Fruit fly (Drosophila melanogaster) whole organism, embryonic: ENCODE data around the gene CG2641.
A peak's percentile ranks its signal among the peaks of the same experiment; 100 is the strongest.

Source experiments
- Blimp-1 ChIP-seq: fragments of 200-800 bp; sonication (Bioruptor generic); optimal IDR thresholded peaks from 3 replicates; lab custom pipeline; 2018; ENCODE audit warnings: missing biosample characterization, missing genetic modification characterization, mild to moderate bottlenecking, moderate library complexity, missing genetic modification reagents
- BtbVII ChIP-seq: fragments of 200-800 bp; sonication (Bioruptor generic); optimal IDR thresholded peaks from 3 replicates; lab custom pipeline; 2017; ENCODE audit warnings: missing biosample characterization, mild to moderate bottlenecking, missing genetic modification characterization
- CG10654 ChIP-seq: fragments of 200-800 bp; sonication (Bioruptor generic); optimal IDR thresholded peaks from 2 replicates; lab custom pipeline; 2016; ENCODE audit warnings: missing biosample characterization, missing genetic modification characterization
- CG10959 ChIP-seq: fragments of 200-800 bp; sonication (Bioruptor generic); IDR thresholded peaks from 2 replicates; pipeline ENCODE4 v1.3.6; 2022; ENCODE audit warnings: missing biosample characterization, missing genetic modification characterization
- CG11247 ChIP-seq: fragments of 200-800 bp; sonication (Bioruptor generic); IDR thresholded peaks from 2 replicates; pipeline ENCODE4 v1.3.6; 2022; ENCODE audit warnings: missing biosample characterization, missing genetic modification characterization
- CG12104 ChIP-seq: fragments of 200-800 bp; sonication (Bioruptor generic); optimal IDR thresholded peaks from 3 replicates; lab custom pipeline; 2016; ENCODE audit warnings: missing biosample characterization, missing genetic modification characterization
- CG12659 ChIP-seq: fragments of 200-800 bp; sonication (Bioruptor generic); optimal IDR thresholded peaks from 3 replicates; lab custom pipeline; 2017; ENCODE audit warnings: mild to moderate bottlenecking, missing biosample characterization, missing genetic modification reagents, missing genetic modification characterization
- CG13296 ChIP-seq: fragments of 200-800 bp; sonication (Bioruptor generic); optimal IDR thresholded peaks from 3 replicates; lab custom pipeline; 2018; ENCODE audit warnings: missing biosample characterization, mild to moderate bottlenecking, missing genetic modification characterization
- CG13894 ChIP-seq: fragments of 200-800 bp; sonication (Bioruptor generic); optimal IDR thresholded peaks from 3 replicates; lab custom pipeline; 2018; ENCODE audit warnings: missing biosample characterization, mild to moderate bottlenecking, missing genetic modification characterization, moderate library complexity
- CG14441 ChIP-seq: fragments of 200-800 bp; sonication (Bioruptor generic); IDR thresholded peaks from 2 replicates; pipeline ENCODE4 v1.3.6; 2022; ENCODE audit warnings: missing biosample characterization, missing genetic modification characterization
- CG15696 ChIP-seq: fragments of 200-800 bp; sonication (Bioruptor generic); optimal IDR thresholded peaks from 2 replicates; lab custom pipeline; 2019; ENCODE audit warnings: missing biosample characterization, mild to moderate bottlenecking, missing genetic modification characterization, moderate library complexity
- CG1602 ChIP-seq: fragments of 200-800 bp; sonication (Bioruptor generic); optimal IDR thresholded peaks from 3 replicates; lab custom pipeline; 2016; ENCODE audit warnings: missing biosample characterization, missing genetic modification characterization
- CG1647 ChIP-seq: fragments of 200-800 bp; sonication (Bioruptor generic); optimal IDR thresholded peaks from 3 replicates; lab custom pipeline; 2016; ENCODE audit warnings: missing biosample characterization, missing genetic modification characterization
- CG17385 ChIP-seq: fragments of 200-800 bp; sonication (Bioruptor generic); optimal IDR thresholded peaks from 3 replicates; lab custom pipeline; 2018; ENCODE audit warnings: missing biosample characterization, mild to moderate bottlenecking, missing genetic modification characterization
- CG4820 ChIP-seq: fragments of 200-800 bp; sonication (Bioruptor generic); optimal IDR thresholded peaks from 3 replicates; lab custom pipeline; 2016; ENCODE audit warnings: missing biosample characterization, missing genetic modification characterization
- CG5245 ChIP-seq: fragments of 200-800 bp; sonication (Bioruptor generic); optimal IDR thresholded peaks from 3 replicates; lab custom pipeline; 2016; ENCODE audit warnings: missing biosample characterization, missing genetic modification characterization
- CG6254 ChIP-seq: fragments of 200-800 bp; sonication (Bioruptor generic); optimal IDR thresholded peaks from 3 replicates; lab custom pipeline; 2017; ENCODE audit warnings: mild to moderate bottlenecking, missing biosample characterization, missing genetic modification reagents, missing genetic modification characterization
- CG6765 ChIP-seq: fragments of 200-800 bp; sonication (Bioruptor generic); optimal IDR thresholded peaks from 3 replicates; lab custom pipeline; 2017; ENCODE audit warnings: missing biosample characterization, mild to moderate bottlenecking, missing genetic modification characterization
- CG8924 ChIP-seq: fragments of 200-800 bp; optimal IDR thresholded peaks from 3 replicates; lab custom pipeline; 2019; ENCODE audit warnings: missing biosample characterization, mild to moderate bottlenecking, missing genetic modification characterization, moderate library complexity
- CG9727 ChIP-seq: fragments of 200-800 bp; sonication (Bioruptor generic); optimal IDR thresholded peaks from 3 replicates; lab custom pipeline; 2017; ENCODE audit warnings: missing biosample characterization, mild to moderate bottlenecking, missing genetic modification characterization
- E2f2 ChIP-seq: fragments of 200-800 bp; sonication (Bioruptor generic); IDR thresholded peaks from 2 replicates; pipeline ENCODE4 v1.3.6; 2022; ENCODE audit warnings: missing biosample characterization, missing genetic modification characterization
- Fer3 ChIP-seq: fragments of 200-800 bp; sonication (Bioruptor generic); optimal IDR thresholded peaks from 2 replicates; lab custom pipeline; 2018; ENCODE audit warnings: missing biosample characterization, mild to moderate bottlenecking, missing genetic modification characterization, moderate library complexity
- Gug ChIP-seq: fragments of 200-800 bp; sonication (Bioruptor generic); IDR thresholded peaks from 4 replicates; pipeline ENCODE4 v1.3.6; 2022; ENCODE audit warnings: missing biosample characterization, missing genetic modification characterization
- HLHmδ ChIP-seq: fragments of 200-800 bp; sonication (Bioruptor generic); optimal IDR thresholded peaks from 2 replicates; lab custom pipeline; 2018; ENCODE audit warnings: missing biosample characterization, mild to moderate bottlenecking, missing genetic modification characterization, moderate library complexity
- HmgZ ChIP-seq: fragments of 200-800 bp; sonication (Bioruptor generic); optimal IDR thresholded peaks from 2 replicates; lab custom pipeline; 2018; ENCODE audit warnings: missing biosample characterization, mild to moderate bottlenecking, missing genetic modification characterization
- Myb ChIP-seq: fragments of 200-800 bp; sonication (Bioruptor generic); optimal IDR thresholded peaks from 2 replicates; lab custom pipeline; 2016; ENCODE audit warnings: missing biosample characterization, missing genetic modification characterization
- Pdp1 ChIP-seq, 2 experiments: fragments of 200-800 bp; sonication (Bioruptor generic); optimal IDR thresholded peaks; 3 replicates each; lab custom pipeline; 2016; ENCODE audit warnings: missing biosample characterization in 2 of 2, missing genetic modification characterization in 2 of 2, mild to moderate bottlenecking in 1 of 2, moderate library complexity in 1 of 2
- Rfx ChIP-seq: fragments of 200-800 bp; sonication (Bioruptor generic); IDR thresholded peaks from 2 replicates; pipeline ENCODE4 v1.3.6; 2022; ENCODE audit warnings: missing biosample characterization, missing genetic modification characterization
- Side ChIP-seq: fragments of 200-800 bp; sonication (Bioruptor generic); optimal IDR thresholded peaks from 2 replicates; lab custom pipeline; 2016; ENCODE audit warnings: missing biosample characterization, missing genetic modification characterization
- Sox100B ChIP-seq: fragments of 200-800 bp; sonication (Bioruptor generic); optimal IDR thresholded peaks from 3 replicates; lab custom pipeline; 2018; ENCODE audit warnings: missing biosample characterization, mild to moderate bottlenecking, missing genetic modification characterization
- Trl ChIP-seq, 3 experiments: fragments of >200 bp in 2 of 3; fragments of 200-800 bp in 1 of 3; sonication (Bioruptor generic) in 1 of 3; optimal IDR thresholded peaks; 2 replicates in 1 of 3; 3 replicates in 2 of 3; lab custom pipeline; 2016 to 2017; ENCODE audit warnings: missing biosample characterization in 1 of 3, missing genetic modification characterization in 1 of 3
- cad ChIP-seq: fragments of >200 bp; optimal IDR thresholded peaks from 2 replicates; lab custom pipeline; 2017; ENCODE audit warnings: missing biosample characterization, missing genetic modification characterization
- crc ChIP-seq: fragments of 200-800 bp; sonication (Bioruptor generic); optimal IDR thresholded peaks from 2 replicates; lab custom pipeline; 2016; ENCODE audit warnings: missing biosample characterization, missing genetic modification characterization
- dm ChIP-seq: fragments of 200-800 bp; sonication (Bioruptor generic); optimal IDR thresholded peaks from 3 replicates; lab custom pipeline; 2016; ENCODE audit warnings: missing biosample characterization, missing genetic modification characterization
- ewg ChIP-seq: fragments of 200-800 bp; sonication (Bioruptor generic); optimal IDR thresholded peaks from 3 replicates; lab custom pipeline; 2017; ENCODE audit warnings: mild to moderate bottlenecking, missing biosample characterization, missing genetic modification reagents, missing genetic modification characterization
- fu2 ChIP-seq: fragments of 200-800 bp; sonication (Bioruptor generic); optimal IDR thresholded peaks from 2 replicates; lab custom pipeline; 2016; ENCODE audit warnings: missing biosample characterization, missing genetic modification characterization
- insv ChIP-seq, 2 experiments: fragments of 200-800 bp; sonication (Bioruptor generic); optimal IDR thresholded peaks; 3 replicates each; lab custom pipeline; 2016 to 2018; ENCODE audit warnings: missing biosample characterization in 2 of 2, missing genetic modification characterization in 2 of 2
- lab ChIP-seq: fragments of 200-800 bp; sonication (Bioruptor generic); optimal IDR thresholded peaks from 3 replicates; lab custom pipeline; 2017; ENCODE audit warnings: missing biosample characterization, missing genetic modification characterization, mild to moderate bottlenecking, moderate library complexity, missing genetic modification reagents
- luna ChIP-seq: fragments of 200-800 bp; sonication (Bioruptor generic); optimal IDR thresholded peaks from 2 replicates; lab custom pipeline; 2016; ENCODE audit warnings: missing biosample characterization, missing genetic modification characterization
- mam ChIP-seq: fragments of 200-800 bp; sonication (Bioruptor generic); optimal IDR thresholded peaks from 3 replicates; lab custom pipeline; 2016; ENCODE audit warnings: missing biosample characterization, missing genetic modification characterization
- nerfin-2 ChIP-seq: fragments of 200-800 bp; sonication (Bioruptor generic); IDR thresholded peaks from 2 replicates; pipeline ENCODE4 v1.3.6; 2022; ENCODE audit warnings: missing biosample characterization, missing genetic modification characterization; ENCODE audit not compliant: partially characterized antibody
- odd ChIP-seq: fragments of 200-800 bp; sonication (Bioruptor generic); optimal IDR thresholded peaks from 2 replicates; lab custom pipeline; 2017; ENCODE audit warnings: missing biosample characterization, mild to moderate bottlenecking, missing genetic modification characterization
- org-1 ChIP-seq: fragments of 200-800 bp; sonication (Bioruptor generic); optimal IDR thresholded peaks from 2 replicates; lab custom pipeline; 2017; ENCODE audit warnings: missing biosample characterization, missing genetic modification characterization
- row ChIP-seq: fragments of 200-800 bp; sonication (Bioruptor generic); IDR thresholded peaks from 3 replicates; pipeline ENCODE4 v1.3.6; 2022; ENCODE audit warnings: missing biosample characterization, missing genetic modification characterization
- slbo ChIP-seq: fragments of 200-800 bp; sonication (Bioruptor generic); IDR thresholded peaks from 2 replicates; pipeline ENCODE4 v1.3.6; 2022; ENCODE audit warnings: missing biosample characterization, missing genetic modification characterization
- so ChIP-seq: fragments of 200-800 bp; sonication (Bioruptor generic); IDR thresholded peaks from 3 replicates; pipeline ENCODE4 v1.3.6; 2022; ENCODE audit warnings: missing biosample characterization, missing genetic modification characterization
- tin ChIP-seq: fragments of 200-800 bp; sonication (Bioruptor generic); optimal IDR thresholded peaks from 3 replicates; lab custom pipeline; 2016; ENCODE audit warnings: missing biosample characterization, missing genetic modification characterization
- tx ChIP-seq: fragments of 200-800 bp; sonication (Bioruptor generic); optimal IDR thresholded peaks from 2 replicates; lab custom pipeline; 2016; ENCODE audit warnings: missing biosample characterization, missing genetic modification characterization
- z ChIP-seq: fragments of 200-800 bp; sonication (Bioruptor generic); IDR thresholded peaks from 3 replicates; pipeline ENCODE4 v1.3.6; 2022; ENCODE audit warnings: missing biosample characterization, missing genetic modification characterization
- zfh1 ChIP-seq: fragments of 200-800 bp; sonication (Bioruptor generic); IDR thresholded peaks from 3 replicates; pipeline ENCODE4 v1.3.6; 2022; ENCODE audit warnings: missing biosample characterization, missing genetic modification characterization

The CG2641 gene

DNA sequence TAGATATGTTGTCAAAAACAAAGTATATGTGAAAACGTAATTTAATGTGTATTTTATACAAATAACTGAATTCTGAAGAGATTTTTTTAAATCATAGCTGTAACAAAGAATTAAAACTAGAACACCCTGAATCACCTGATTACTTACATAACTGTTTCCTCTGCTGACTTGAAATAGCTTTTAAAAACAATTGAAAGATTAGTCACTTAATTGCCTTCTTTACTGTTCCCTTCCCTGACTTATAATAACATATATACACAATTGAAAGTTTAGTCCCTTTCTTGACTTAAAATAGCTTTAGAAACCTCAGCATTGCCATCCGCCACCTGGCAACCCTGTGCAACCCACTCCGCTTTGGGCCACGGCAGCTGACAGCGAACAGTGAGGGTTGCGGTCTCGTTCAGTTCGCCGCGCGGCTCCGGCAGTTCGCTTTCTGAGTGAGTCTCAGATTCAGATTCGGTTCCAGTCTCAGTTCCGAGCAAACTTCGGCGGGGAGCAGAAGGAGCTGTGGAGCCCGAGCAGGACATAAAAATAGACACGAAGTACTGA, 20.2 kb downstream of the CG2641 start, which contains the start of gene CG34384 (continued):
- TF ChIP-seq CG13894 (tag; lab: Kevin White, UChicago), result peak; percentile 45
- peak; percentile 65 for TF ChIP-seq CG6765 (GFP tag; lab: Kevin White, UChicago)
- peak; percentile 43 for TF ChIP-seq Blimp-1 (GFP tag; lab: Kevin White, UChicago)
- TF ChIP-seq nerfin-2 (GFP tag; lab: Robert Waterston, UW), result no peak
- TF ChIP-seq CG15696, result peak; percentile 72
- TF ChIP-seq CG9727 (GFP tag; lab: Kevin White, UChicago), result peak; percentile 82
- peak; percentile 69; the same call in 1 of the 3 replicates for TF ChIP-seq z (GFP tag; lab: Robert Waterston, UW)
- peak; percentile 52 for TF ChIP-seq mam
- TF ChIP-seq CG12104 (GFP tag; lab: Kevin White, UChicago), result peak; percentile 72
- TF ChIP-seq Sox100B (GFP tag; lab: Kevin White, UChicago), result peak; percentile 73
- peak; percentile 57; the same call in 1 of the 3 replicates for TF ChIP-seq row (GFP tag; lab: Robert Waterston, UW)
- peak; percentile 74 for TF ChIP-seq lab (GFP tag; lab: Kevin White, UChicago)
- TF ChIP-seq Fer3 (tag; lab: Kevin White, UChicago), result peak; percentile 8
- TF ChIP-seq CG1647, result no peak
- no peak for TF ChIP-seq zfh1 (GFP tag; lab: Robert Waterston, UW)
- TF ChIP-seq fu2 (GFP tag; lab: Kevin White, UChicago), result peak; percentile 10
- TF ChIP-seq CG6254 (GFP tag; lab: Kevin White, UChicago), result peak; percentile 28
- peak; percentile 42 for TF ChIP-seq CG5245
- TF ChIP-seq tx (GFP tag; lab: Kevin White, UChicago), result peak; percentile 14
- TF ChIP-seq CG10959, result no peak
- TF ChIP-seq so (GFP tag; lab: Robert Waterston, UW), result no peak
- TF ChIP-seq CG8924, result peak; percentile 61
- peak; percentile 20 for TF ChIP-seq crc (GFP tag; lab: Kevin White, UChicago)
- peak; percentile 29; the same call in 1 of the 2 replicates for TF ChIP-seq Rfx (GFP tag; lab: Robert Waterston, UW)
- peak; percentile 12 for TF ChIP-seq HmgZ (tag; lab: Kevin White, UChicago)
- TF ChIP-seq HLHmδ (GFP tag; lab: Kevin White, UChicago), result no peak
- peak; percentile 66 for TF ChIP-seq CG12659
- TF ChIP-seq org-1 (GFP tag; lab: Kevin White, UChicago), result peak; percentile 72
- TF ChIP-seq Pdp1 (GFP tag; optimal IDR thresholded peaks at IDR 0.05; lab: Kevin White, UChicago), result peak; percentile 21 to 51
- TF ChIP-seq BtbVII (GFP tag; lab: Kevin White, UChicago), result peak; percentile 71
- peak; percentile 12 for TF ChIP-seq Myb (GFP tag; lab: Kevin White, UChicago)
- peak; percentile 50 for TF ChIP-seq CG17385
- TF ChIP-seq Side (GFP tag; lab: Kevin White, UChicago), result peak; percentile 31
- TF ChIP-seq E2f2, result no peak
- TF ChIP-seq Gug (GFP tag; lab: Robert Waterston, UW), result peak; percentile 65; the same call in 2 of the 4 replicates
- TF ChIP-seq Trl (optimal IDR thresholded peaks at IDR 0.05; lab: Kevin White, UChicago), result no peak
- TF ChIP-seq Trl (GFP tag; optimal IDR thresholded peaks at IDR 0.05; lab: Kevin White, UChicago), result peak; percentile 17
- TF ChIP-seq CG11247 (GFP tag; lab: Robert Waterston, UW), result no peak
- peak; percentile 67 for TF ChIP-seq tin (GFP tag; lab: Kevin White, UChicago)
- peak; percentile 60 for TF ChIP-seq CG4820 (GFP tag; lab: Kevin White, UChicago)
- peak; percentile 18 for TF ChIP-seq odd (GFP tag; lab: Kevin White, UChicago)
- TF ChIP-seq cad, result no peak
- TF ChIP-seq luna (GFP tag; lab: Kevin White, UChicago), result no peak
- TF ChIP-seq ewg, result peak; percentile 2
- TF ChIP-seq slbo (GFP tag; lab: Robert Waterston, UW), result peak; percentile 55
- peak; percentile 33; the same call in 1 of the 2 replicates for TF ChIP-seq CG14441 (GFP tag; lab: Robert Waterston, UW)
- TF ChIP-seq CG10654 (GFP tag; lab: Kevin White, UChicago), result peak; percentile 21
- peak; percentile 35 for TF ChIP-seq CG1602
- TF ChIP-seq CG13296, result peak; percentile 67
- TF ChIP-seq insv (GFP tag; optimal IDR thresholded peaks at IDR 0.05; lab: Kevin White, UChicago), result peak in 1 of 2 experiments; percentile 28
- TF ChIP-seq dm (GFP tag; lab: Kevin White, UChicago), result no peak
